Fruit fly (Drosophila melanogaster) whole organism, adult: ENCODE data around the gene CG12438.

Experiments
- CG11617 ChIP-seq: fragments of 200-800 bp; sonication (Bioruptor generic); optimal IDR thresholded peaks from 2 replicates; lab custom pipeline; 2017; ENCODE audit warnings: mild to moderate bottlenecking, missing biosample characterization, missing genetic modification reagents, missing genetic modification characterization
- CG12768 ChIP-seq: fragments of 200-800 bp; sonication (Bioruptor generic); optimal IDR thresholded peaks from 2 replicates; lab custom pipeline; 2017; ENCODE audit warnings: missing biosample characterization, missing genetic modification characterization, mild to moderate bottlenecking, moderate library complexity, missing genetic modification reagents
- CG14711 ChIP-seq: fragments of 200-800 bp; sonication (Bioruptor generic); optimal IDR thresholded peaks from 2 replicates; lab custom pipeline; 2018; ENCODE audit warnings: missing biosample characterization, mild to moderate bottlenecking, missing genetic modification characterization, moderate library complexity
- CG1620 ChIP-seq: fragments of 200-800 bp; sonication (Bioruptor generic); optimal IDR thresholded peaks from 2 replicates; lab custom pipeline; 2016; ENCODE audit warnings: missing biosample characterization, missing genetic modification characterization
- CG33017 ChIP-seq: fragments of 200-800 bp; sonication (Bioruptor generic); optimal IDR thresholded peaks from 2 replicates; lab custom pipeline; 2018; ENCODE audit warnings: missing biosample characterization, mild to moderate bottlenecking, missing genetic modification characterization, moderate library complexity
- CG5204 ChIP-seq: fragments of 200-800 bp; sonication (Bioruptor generic); optimal IDR thresholded peaks from 2 replicates; lab custom pipeline; 2016; ENCODE audit warnings: missing biosample characterization, missing genetic modification characterization
- CG7045 ChIP-seq: fragments of 200-800 bp; sonication (Bioruptor generic); optimal IDR thresholded peaks from 2 replicates; lab custom pipeline; 2017; ENCODE audit warnings: missing biosample characterization, mild to moderate bottlenecking, missing genetic modification characterization
- CG7101 ChIP-seq: fragments of 200-800 bp; sonication (Bioruptor generic); optimal IDR thresholded peaks from 2 replicates; lab custom pipeline; 2018; ENCODE audit warnings: missing biosample characterization, mild to moderate bottlenecking, missing genetic modification characterization, moderate library complexity
- Clk ChIP-seq: fragments of 200-800 bp; sonication (Bioruptor generic); optimal IDR thresholded peaks from 2 replicates; lab custom pipeline; 2017; ENCODE audit warnings: missing biosample characterization, missing genetic modification characterization
- Crg-1 ChIP-seq: fragments of 200-800 bp; sonication (Bioruptor generic); optimal IDR thresholded peaks from 2 replicates; lab custom pipeline; 2016; ENCODE audit warnings: missing biosample characterization, missing genetic modification characterization
- Hr96 ChIP-seq: fragments of 200-800 bp; sonication (Bioruptor generic); optimal IDR thresholded peaks from 2 replicates; lab custom pipeline; 2016; ENCODE audit warnings: missing biosample characterization, missing genetic modification characterization
- Mnt ChIP-seq: fragments of 200-800 bp; sonication (Bioruptor generic); optimal IDR thresholded peaks from 2 replicates; lab custom pipeline; 2016; ENCODE audit warnings: missing biosample characterization, mild to moderate bottlenecking, missing genetic modification characterization
- bab1 ChIP-seq: fragments of 200-800 bp; sonication (Bioruptor generic); optimal IDR thresholded peaks from 3 replicates; lab custom pipeline; 2019; ENCODE audit warnings: missing biosample characterization, mild to moderate bottlenecking, missing genetic modification characterization, moderate library complexity
- cic ChIP-seq: fragments of 200-800 bp; sonication (Bioruptor generic); optimal IDR thresholded peaks from 2 replicates; lab custom pipeline; 2017; ENCODE audit warnings: missing biosample characterization, mild to moderate bottlenecking, missing genetic modification characterization, moderate library complexity
- cnc ChIP-seq, 2 experiments: fragments of >200 bp; optimal IDR thresholded peaks; 2 replicates each; lab custom pipeline; 2017
- kay ChIP-seq: fragments of 200-800 bp; sonication (Bioruptor generic); peaks from one replicate; lab custom pipeline; 2016; ENCODE audit warnings: missing biosample characterization, missing genetic modification characterization, borderline replicate concordance
- ovo ChIP-seq: fragments of 200-800 bp; sonication (Bioruptor generic); optimal IDR thresholded peaks from 2 replicates; lab custom pipeline; 2016; ENCODE audit warnings: missing biosample characterization, missing genetic modification characterization
- pad ChIP-seq: fragments of 200-800 bp; sonication (Bioruptor generic); optimal IDR thresholded peaks from 3 replicates; lab custom pipeline; 2017; ENCODE audit warnings: missing biosample characterization, missing genetic modification characterization, mild to moderate bottlenecking, moderate library complexity, missing genetic modification reagents
- tj ChIP-seq: fragments of 200-800 bp; sonication (Bioruptor generic); optimal IDR thresholded peaks from 3 replicates; lab custom pipeline; 2017; ENCODE audit warnings: missing biosample characterization, mild to moderate bottlenecking, missing genetic modification characterization, moderate library complexity
- toe ChIP-seq: fragments of 200-800 bp; sonication (Bioruptor generic); optimal IDR thresholded peaks from 2 replicates; lab custom pipeline; 2016; ENCODE audit warnings: missing biosample characterization, missing genetic modification characterization

The CG12438 gene

DNA sequence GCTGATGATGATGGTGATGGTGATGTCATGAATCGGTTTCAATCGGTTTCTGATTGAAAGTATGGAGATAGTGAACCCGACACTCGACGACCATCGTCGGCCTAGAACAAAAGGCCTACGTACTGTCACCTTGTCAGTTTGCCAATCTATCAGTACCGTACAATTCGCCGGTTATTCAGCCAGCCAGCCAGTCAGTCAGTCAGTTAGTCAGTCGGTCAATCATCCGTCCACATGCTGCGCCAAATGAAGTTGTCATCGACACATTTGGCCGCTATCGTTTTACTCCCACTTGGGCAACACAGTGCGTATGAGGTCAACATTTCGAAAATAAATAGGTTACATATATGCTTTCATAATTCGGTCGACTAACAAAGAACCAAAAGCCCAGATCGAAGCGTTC, 31.1 kb upstream of the CG12438 start:
- TF ChIP-seq tj (GFP tag; lab: Kevin White, UChicago) (no peak), CG1620 (GFP tag; lab: Kevin White, UChicago) (no peak), CG7045 (GFP tag; lab: Kevin White, UChicago) (no peak), Mnt (GFP tag; lab: Kevin White, UChicago) (no peak)

DNA sequence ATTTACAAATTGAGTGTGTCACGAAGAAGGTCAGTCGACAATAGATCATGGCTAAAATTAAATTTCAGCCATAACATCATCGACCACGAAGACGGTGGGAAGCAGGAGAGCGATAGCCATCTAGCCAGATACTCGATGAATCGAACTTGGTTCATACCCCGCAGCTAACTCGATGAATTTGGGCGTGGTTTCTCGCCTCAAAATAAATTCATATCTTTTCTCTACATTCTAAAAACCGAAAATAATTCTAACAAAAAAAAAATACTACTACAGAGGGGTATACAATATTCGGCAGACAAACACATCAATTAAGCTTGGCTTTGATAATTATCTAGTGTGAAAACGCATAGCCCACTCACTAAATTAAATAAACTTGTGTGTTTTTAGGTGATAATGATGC, 19.4 kb upstream of the CG12438 start:
- no peak for TF ChIP-seq Crg-1 (GFP tag; lab: Kevin White, UChicago)
- TF ChIP-seq CG14711 (tag; lab: Kevin White, UChicago): no peak
- no peak for TF ChIP-seq Clk (GFP tag; lab: Kevin White, UChicago)
- no peak for TF ChIP-seq pad (GFP tag; lab: Kevin White, UChicago)
- no peak for TF ChIP-seq CG33017 (tag; lab: Kevin White, UChicago)
- TF ChIP-seq kay (GFP tag; lab: Kevin White, UChicago): no peak
- TF ChIP-seq tj (GFP tag; lab: Kevin White, UChicago): no peak

DNA sequence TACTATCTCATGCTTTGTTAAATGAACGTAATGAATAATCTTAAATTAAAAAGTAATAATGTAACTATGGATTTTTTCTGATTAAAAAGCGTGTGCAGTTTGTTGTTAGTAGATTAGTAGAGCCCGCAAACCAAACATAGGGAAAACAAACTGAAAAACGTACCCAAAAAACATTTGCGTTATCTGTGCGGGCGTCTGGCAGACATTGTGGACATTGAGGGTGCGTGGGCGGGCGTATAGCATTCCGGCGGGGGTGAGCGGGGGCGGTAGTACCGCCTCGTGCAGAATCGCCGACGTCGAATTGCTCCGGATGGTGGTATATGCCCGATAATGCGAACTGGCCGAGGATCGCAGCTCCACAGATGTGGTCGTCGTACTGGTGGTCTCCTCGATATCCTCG, 17.8 kb upstream of the CG12438 start:
- TF ChIP-seq cic (no peak), CG14711 (tag; lab: Kevin White, UChicago) (no peak), CG7045 (GFP tag; lab: Kevin White, UChicago) (no peak), cnc (optimal IDR thresholded peaks at IDR 0.05; lab: Kevin White, UChicago) (no peak), Mnt (GFP tag; lab: Kevin White, UChicago) (no peak), Crg-1 (GFP tag; lab: Kevin White, UChicago) (no peak), kay (GFP tag; lab: Kevin White, UChicago) (no peak), CG12768 (GFP tag; lab: Kevin White, UChicago) (no peak), Hr96 (GFP tag; lab: Kevin White, UChicago) (no peak), pad (GFP tag; lab: Kevin White, UChicago) (no peak), CG7101 (tag; lab: Kevin White, UChicago) (no peak), CG1620 (GFP tag; lab: Kevin White, UChicago) (no peak), CG33017 (tag; lab: Kevin White, UChicago) (no peak), toe (no peak), tj (GFP tag; lab: Kevin White, UChicago) (no peak), Clk (GFP tag; lab: Kevin White, UChicago) (no peak)

DNA sequence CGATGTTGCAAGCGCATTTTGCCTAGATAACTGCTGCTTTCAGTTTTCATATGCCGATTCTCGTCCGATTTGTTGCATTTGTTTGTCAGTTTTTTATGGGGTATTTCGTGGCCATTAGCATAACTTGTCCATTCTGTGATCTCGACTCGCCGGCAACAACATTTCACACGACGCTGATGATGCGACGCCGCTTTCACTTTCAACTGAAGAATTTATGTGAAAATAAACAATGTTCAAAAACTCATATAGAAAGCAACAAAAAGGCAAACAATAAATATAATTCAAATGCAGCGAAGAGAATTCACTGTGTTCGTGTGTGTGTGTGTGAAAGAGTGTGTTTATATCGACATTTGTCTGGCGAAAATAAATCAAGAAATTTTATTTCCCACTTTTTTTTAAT, 17.1 kb upstream of the CG12438 start:
- TF ChIP-seq Clk (GFP tag; lab: Kevin White, UChicago): no peak
- no peak for TF ChIP-seq pad (GFP tag; lab: Kevin White, UChicago)
- no peak for TF ChIP-seq Hr96 (GFP tag; lab: Kevin White, UChicago)
- TF ChIP-seq CG7101 (tag; lab: Kevin White, UChicago): no peak

DNA sequence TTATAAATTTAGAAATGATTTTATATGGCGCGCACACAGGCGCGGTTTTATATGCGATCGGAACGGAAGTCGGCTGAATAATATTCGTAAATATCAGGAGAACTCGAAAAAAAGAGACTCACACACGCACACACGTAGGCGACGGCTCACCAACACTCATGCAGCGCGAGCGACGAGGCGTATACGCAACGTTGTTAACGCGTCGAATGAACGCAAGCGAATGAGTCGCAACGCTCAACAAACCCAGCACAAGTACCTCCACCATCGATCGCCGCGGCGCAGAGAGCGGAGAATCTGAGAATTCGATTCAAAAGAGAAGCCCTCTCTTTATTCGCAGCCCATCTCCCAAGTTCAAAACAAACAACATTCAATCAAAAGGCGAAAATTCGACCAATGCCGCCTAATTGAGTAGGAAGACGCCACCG, 16.5 kb upstream of the CG12438 start:
- TF ChIP-seq CG33017 (tag; lab: Kevin White, UChicago) (peak; percentile 49), Hr96 (GFP tag; lab: Kevin White, UChicago) (no peak), CG14711 (tag; lab: Kevin White, UChicago) (no peak), CG11617 (peak; percentile 32), Mnt (GFP tag; lab: Kevin White, UChicago) (peak; percentile 75), tj (GFP tag; lab: Kevin White, UChicago) (peak; percentile 43), Crg-1 (GFP tag; lab: Kevin White, UChicago) (no peak), kay (GFP tag; lab: Kevin White, UChicago) (peak; percentile 82), cnc (optimal IDR thresholded peaks at IDR 0.05; lab: Kevin White, UChicago) (no peak), CG7101 (tag; lab: Kevin White, UChicago) (peak; percentile 36), CG12768 (GFP tag; lab: Kevin White, UChicago) (no peak), toe (no peak), CG7045 (GFP tag; lab: Kevin White, UChicago) (no peak), cic (peak; percentile 52), pad (GFP tag; lab: Kevin White, UChicago) (peak; percentile 18), ovo (GFP tag; lab: Kevin White, UChicago) (no peak), CG1620 (GFP tag; lab: Kevin White, UChicago) (no peak), bab1 (GFP tag; lab: Kevin White, UChicago) (peak; percentile 34), CG5204 (GFP tag; lab: Kevin White, UChicago) (no peak), Clk (GFP tag; lab: Kevin White, UChicago) (no peak)

DNA sequence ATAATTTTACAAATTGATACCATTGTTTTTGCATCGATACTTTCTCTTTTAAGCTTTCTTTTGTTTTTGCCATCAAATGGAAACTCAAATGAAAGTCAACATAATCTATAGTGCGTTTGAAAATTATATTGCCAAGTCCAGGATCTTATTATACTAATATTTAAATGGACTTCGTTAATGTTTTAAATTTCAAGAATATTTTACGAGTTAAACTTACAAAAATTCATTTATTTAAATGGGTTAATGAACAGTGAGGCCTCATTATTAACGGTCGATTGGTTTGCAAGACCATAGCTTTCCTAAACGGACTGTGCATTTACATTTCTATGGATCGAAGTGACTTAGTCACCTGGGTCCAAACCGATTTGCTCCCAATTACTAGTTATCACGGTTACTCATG, 15.7 kb upstream of the CG12438 start:
- TF ChIP-seq Crg-1 (GFP tag; lab: Kevin White, UChicago) (no peak), Hr96 (GFP tag; lab: Kevin White, UChicago) (no peak), CG33017 (tag; lab: Kevin White, UChicago) (no peak), CG5204 (GFP tag; lab: Kevin White, UChicago) (no peak), bab1 (GFP tag; lab: Kevin White, UChicago) (no peak), kay (GFP tag; lab: Kevin White, UChicago) (no peak), pad (GFP tag; lab: Kevin White, UChicago) (no peak)

DNA sequence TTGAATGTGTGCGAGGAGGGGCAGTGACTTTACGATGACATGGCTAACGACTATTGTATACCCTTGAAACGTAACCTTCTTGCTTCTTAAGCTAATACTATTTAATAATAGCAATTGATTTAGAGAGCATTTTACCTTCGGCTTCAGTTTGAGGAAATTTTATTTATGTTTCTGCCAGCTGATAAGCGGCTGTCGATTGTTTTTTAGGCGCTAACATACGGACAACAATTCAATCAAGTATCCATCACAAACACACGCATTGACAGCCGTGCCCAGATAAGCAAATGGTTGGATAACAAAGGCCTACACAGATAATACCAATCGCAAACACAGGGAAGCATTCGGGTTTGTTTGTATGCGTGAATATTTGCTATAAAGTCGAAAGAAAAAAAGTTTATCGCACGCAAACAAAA, 13.8 kb upstream of the CG12438 start:
- TF ChIP-seq Crg-1 (GFP tag; lab: Kevin White, UChicago): no peak
- TF ChIP-seq cnc (optimal IDR thresholded peaks at IDR 0.05; lab: Kevin White, UChicago): no peak
- no peak for TF ChIP-seq CG5204 (GFP tag; lab: Kevin White, UChicago)
- peak; percentile 66 for TF ChIP-seq pad (GFP tag; lab: Kevin White, UChicago)
- no peak for TF ChIP-seq CG12768 (GFP tag; lab: Kevin White, UChicago)
- peak; percentile 68 for TF ChIP-seq kay (GFP tag; lab: Kevin White, UChicago)
- peak; percentile 17 for TF ChIP-seq CG7101 (tag; lab: Kevin White, UChicago)
- no peak for TF ChIP-seq CG1620 (GFP tag; lab: Kevin White, UChicago)
- no peak for TF ChIP-seq CG11617
- peak; percentile 8 for TF ChIP-seq cic
- no peak for TF ChIP-seq Hr96 (GFP tag; lab: Kevin White, UChicago)
- TF ChIP-seq ovo (GFP tag; lab: Kevin White, UChicago): no peak
- TF ChIP-seq CG14711 (tag; lab: Kevin White, UChicago): no peak
